Worm (Caenorhabditis elegans): Measurements from ENCODE around the gene morc-1.
A peak's percentile ranks its signal among the peaks of the same experiment; 100 is the strongest.

morc-1 gene

ce11 chrIII:5190671-5191174 is 16.0 kb downstream of the morc-1 start, which contains the start of gene hira-1:
Gene hira-1, plus strand, starts transcription at chrIII:5191124.
- TF ChIP-seq nhr-47 (tag; optimal IDR thresholded peaks at IDR 0.05), result no peak
- no peak for TF ChIP-seq pag-3 (tag; optimal IDR thresholded peaks at IDR 0.05; ENCODE audit: borderline replicate concordance, insufficient read depth)
- TF ChIP-seq ztf-4 (tag; optimal IDR thresholded peaks at IDR 0.05), result no peak
- TF ChIP-seq unc-30 (tag; optimal IDR thresholded peaks at IDR 0.05), result no peak
- no peak for TF ChIP-seq xbp-1 (tag; optimal IDR thresholded peaks at IDR 0.05)
- no peak for TF ChIP-seq jun-1 (tag; optimal IDR thresholded peaks at IDR 0.05)
- TF ChIP-seq unc-86 (tag; optimal IDR thresholded peaks at IDR 0.05), result no peak
- TF ChIP-seq egl-27 (tag; optimal IDR thresholded peaks at IDR 0.05), result no peak
- TF ChIP-seq ceh-63 (GFP tag; optimal IDR thresholded peaks at IDR 0.05), result no peak
- no peak for TF ChIP-seq zip-4 (GFP tag; optimal IDR thresholded peaks at IDR 0.05)
- TF ChIP-seq tlp-1 (tag; optimal IDR thresholded peaks at IDR 0.05), result no peak
- TF ChIP-seq pqm-1 (tag; optimal IDR thresholded peaks at IDR 0.05), result no peak
- no peak for TF ChIP-seq nhr-19 (GFP tag; conservative IDR thresholded peaks at IDR 0.05)
- TF ChIP-seq sup-37 (GFP tag; optimal IDR thresholded peaks at IDR 0.05), result no peak
- TF ChIP-seq lsy-2 (tag; optimal IDR thresholded peaks at IDR 0.05), result peak; percentile 31 to 71
- TF ChIP-seq C34B4.2 (tag; optimal IDR thresholded peaks at IDR 0.05), result no peak
- TF ChIP-seq nhr-84 (tag; optimal IDR thresholded peaks at IDR 0.05), result no peak
- TF ChIP-seq mdl-1 (tag; optimal IDR thresholded peaks at IDR 0.05), result no peak
- TF ChIP-seq mef-2 (tag; optimal IDR thresholded peaks at IDR 0.05), result no peak
- TF ChIP-seq lir-3 (tag; optimal IDR thresholded peaks at IDR 0.05; ENCODE audit: poor library complexity), result no peak
- TF ChIP-seq skn-1 (tag; optimal IDR thresholded peaks at IDR 0.05), result no peak
- no peak for TF ChIP-seq sox-4 (tag; optimal IDR thresholded peaks at IDR 0.05)
- peak; percentile 12 for TF ChIP-seq vab-15 (tag; optimal IDR thresholded peaks at IDR 0.05)
- no peak for TF ChIP-seq hlh-17 (GFP tag; optimal IDR thresholded peaks at IDR 0.05; ENCODE audit: borderline replicate concordance)
- no peak for TF ChIP-seq ceh-82 (tag; optimal IDR thresholded peaks at IDR 0.05)
- no peak for TF ChIP-seq ceh-88 (GFP tag; IDR thresholded peaks at IDR 0.05)
- no peak for TF ChIP-seq mep-1 (tag; optimal IDR thresholded peaks at IDR 0.05)
- peak; percentile 62 to 82 (median 63) for TF ChIP-seq dpl-1 (GFP tag; optimal IDR thresholded peaks at IDR 0.05)
- TF ChIP-seq lin-35 (GFP tag; optimal IDR thresholded peaks at IDR 0.05), result peak; percentile 76 to 82
- peak; percentile 16 for TF ChIP-seq snu-23 (GFP tag; optimal IDR thresholded peaks at IDR 0.05)
- TF ChIP-seq rnt-1 (tag; optimal IDR thresholded peaks at IDR 0.05), result no peak
- TF ChIP-seq ceh-90 (tag; optimal IDR thresholded peaks at IDR 0.05), result no peak
- no peak for TF ChIP-seq ceh-8 (GFP tag; optimal IDR thresholded peaks at IDR 0.05)
- TF ChIP-seq irx-1 (tag; optimal IDR thresholded peaks at IDR 0.05), result no peak
- no peak for TF ChIP-seq egl-13 (tag; optimal IDR thresholded peaks at IDR 0.05)
- TF ChIP-seq lin-39 (tag; optimal IDR thresholded peaks at IDR 0.05), result no peak
- no peak for TF ChIP-seq aly-2 (tag; optimal IDR thresholded peaks at IDR 0.05)
- TF ChIP-seq F16B12.6 (tag; optimal IDR thresholded peaks at IDR 0.05), result no peak
- no peak for TF ChIP-seq nhr-85 (tag)
- no peak for TF ChIP-seq sptf-1 (tag; optimal IDR thresholded peaks at IDR 0.05)
- TF ChIP-seq efl-1 (optimal IDR thresholded peaks at IDR 0.05), result peak; percentile 70 to 77
- TF ChIP-seq efl-1 (GFP tag; optimal IDR thresholded peaks at IDR 0.05 in 1 of 2), result peak; percentile 77 to 97
- no peak for TF ChIP-seq snpc-4 (tag; optimal IDR thresholded peaks at IDR 0.05)
- peak; percentile 43 for TF ChIP-seq blmp-1 (tag; optimal IDR thresholded peaks at IDR 0.05)
- TF ChIP-seq unc-62 (GFP tag; optimal IDR thresholded peaks at IDR 0.05), result no peak
- TF ChIP-seq C16A3.4 (tag; optimal IDR thresholded peaks at IDR 0.05), result peak; percentile 49
- no peak for TF ChIP-seq grh-1 (GFP tag; IDR thresholded peaks at IDR 0.05)
- TF ChIP-seq unc-130 (tag; optimal IDR thresholded peaks at IDR 0.05), result no peak
- TF ChIP-seq fkh-8 (tag; optimal IDR thresholded peaks at IDR 0.05), result no peak
- TF ChIP-seq lin-13 (GFP tag; optimal IDR thresholded peaks at IDR 0.05), result no peak
- peak; percentile 62 for TF ChIP-seq lin-15B (tag; optimal IDR thresholded peaks at IDR 0.05)
- peak; percentile 21 for TF ChIP-seq lin-14 (GFP tag; optimal IDR thresholded peaks at IDR 0.05)
